Worm (Caenorhabditis elegans): Measurements from ENCODE around the gene C48D1.9.

The C48D1.9 gene

DNA sequence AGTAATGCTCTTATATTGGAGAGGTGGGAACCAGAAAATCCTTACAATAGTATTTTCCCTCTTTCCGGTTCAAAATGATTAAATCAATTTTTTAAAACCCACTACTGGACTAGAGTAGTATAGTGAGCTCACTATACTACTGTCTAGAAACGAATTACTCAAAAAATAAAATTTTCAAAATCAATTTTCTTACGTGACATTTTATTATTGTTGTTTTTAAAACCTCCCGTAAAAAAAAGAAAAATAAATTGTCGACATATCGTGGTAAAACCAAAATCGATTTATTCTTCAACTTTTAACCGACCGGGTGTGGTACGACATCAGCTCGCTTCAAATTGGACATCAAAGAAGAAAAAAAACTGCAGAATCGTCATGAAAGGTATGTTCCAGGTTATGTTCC, 20.0 kb downstream of the C48D1.9 start, which contains the start of gene F58D2.2:
Gene F58D2.2, plus strand, starts transcription at position 301 of the 400 bp plus-strand sequence.
- TF ChIP-seq unc-62 (GFP tag; optimal IDR thresholded peaks at IDR 0.05) = no peak
- no peak for TF ChIP-seq snpc-4 (tag; optimal IDR thresholded peaks at IDR 0.05)
- TF ChIP-seq zag-1 (tag; optimal IDR thresholded peaks at IDR 0.05) = no peak
- TF ChIP-seq C34F6.9 (tag; optimal IDR thresholded peaks at IDR 0.05) = no peak
- TF ChIP-seq crh-2 (tag; optimal IDR thresholded peaks at IDR 0.05) = no peak
- no peak for TF ChIP-seq lin-39 (tag; optimal IDR thresholded peaks at IDR 0.05)
- no peak for TF ChIP-seq dmd-4 (tag; optimal IDR thresholded peaks at IDR 0.05)
- TF ChIP-seq mab-5 (tag; optimal IDR thresholded peaks at IDR 0.05) = no peak
- TF ChIP-seq lin-11 (tag; optimal IDR thresholded peaks at IDR 0.05) = no peak
- TF ChIP-seq ama-1 (optimal IDR thresholded peaks at IDR 0.05) = no peak

DNA sequence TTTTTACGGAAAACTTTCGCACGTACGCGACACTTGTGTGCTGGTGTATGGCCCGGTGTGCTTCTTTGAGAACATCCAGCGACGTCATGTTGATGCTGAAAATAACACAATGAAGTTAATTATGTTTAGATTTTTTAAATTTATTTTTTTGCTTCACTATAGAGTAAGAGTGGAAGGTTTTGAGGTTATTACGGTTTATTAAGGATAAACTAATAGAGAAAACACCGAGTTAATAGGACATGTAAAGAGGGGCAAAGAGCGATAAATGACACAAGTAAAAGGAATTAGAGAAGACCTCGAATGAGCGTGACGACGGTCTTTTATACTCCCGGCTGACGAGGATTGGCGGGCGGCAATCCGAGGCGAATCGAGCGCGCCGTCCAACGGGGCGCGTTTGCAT, 20.5 kb downstream of the C48D1.9 start, which contains the start of gene F58D2.4:
Gene F58D2.4, minus strand, starts transcription at position 101 of the 400 bp plus-strand sequence.
- TF ChIP-seq nhr-10 (tag; optimal IDR thresholded peaks at IDR 0.05) (no peak), mbf-1 (tag; optimal IDR thresholded peaks at IDR 0.05) (no peak), ZK546.5 (tag; optimal IDR thresholded peaks at IDR 0.05) (no peak), sem-4 (tag; optimal IDR thresholded peaks at IDR 0.05) (no peak), mab-5 (tag; optimal IDR thresholded peaks at IDR 0.05) (no peak), Y55F3AM.14 (GFP tag; optimal IDR thresholded peaks at IDR 0.05) (no peak), nhr-6 (tag; optimal IDR thresholded peaks at IDR 0.05) (no peak), ztf-11 (tag; optimal IDR thresholded peaks at IDR 0.05) (no peak), F13H6.1 (tag; optimal IDR thresholded peaks at IDR 0.05) (no peak), snpc-4 (tag; optimal IDR thresholded peaks at IDR 0.05) (no peak), lin-13 (GFP tag; optimal IDR thresholded peaks at IDR 0.05) (no peak), peb-1 (tag; optimal IDR thresholded peaks at IDR 0.05) (no peak)

DNA sequence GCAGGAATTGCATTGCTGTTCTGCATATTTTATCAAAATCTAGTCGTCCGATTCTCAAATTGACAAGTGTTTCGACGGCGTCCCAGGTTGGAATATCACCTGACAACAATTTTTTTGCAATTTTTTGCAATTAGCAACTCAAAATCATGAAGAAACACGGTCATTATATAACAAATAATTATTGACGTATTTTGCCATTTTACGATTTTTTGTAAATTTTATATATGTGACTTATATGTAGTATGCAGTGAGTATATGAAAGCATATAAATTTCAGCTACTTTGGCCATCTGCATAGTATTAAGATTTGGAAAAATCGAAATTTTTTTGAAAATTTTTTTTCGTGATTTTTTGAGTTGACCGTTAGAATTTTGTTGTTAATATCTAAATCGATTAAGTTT, 28.7 kb downstream of the C48D1.9 start, which contains the start of gene F58D2.3:
Gene F58D2.3, minus strand, starts transcription at position 101 of the 400 bp plus-strand sequence.
- no peak for TF ChIP-seq blmp-1 (tag; optimal IDR thresholded peaks at IDR 0.05; ENCODE audit: insufficient read depth)
- TF ChIP-seq zag-1 (tag; optimal IDR thresholded peaks at IDR 0.05) = no peak
- TF ChIP-seq R02D3.7 (tag; optimal IDR thresholded peaks at IDR 0.05) = no peak
- no peak for TF ChIP-seq nhr-77 (tag; optimal IDR thresholded peaks at IDR 0.05)

DNA sequence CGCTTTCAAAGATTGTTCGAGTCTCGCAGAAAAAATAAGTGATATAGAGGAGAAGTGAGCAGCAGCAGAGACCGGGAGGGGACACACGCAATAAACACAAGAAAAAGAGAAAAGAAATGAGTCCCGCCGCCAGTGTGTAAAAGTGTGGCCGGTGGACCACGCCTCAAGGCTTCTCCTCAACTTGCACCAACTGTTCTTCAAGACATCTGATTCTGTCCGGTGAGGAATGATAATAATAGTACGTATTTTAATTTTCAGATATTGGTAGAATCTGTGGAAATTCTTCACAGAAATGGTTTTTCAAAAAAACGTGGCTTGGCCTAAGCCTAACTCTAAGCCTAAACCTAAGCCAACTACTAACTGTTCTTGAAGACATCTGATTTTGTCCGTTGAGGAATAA, 30.2 kb downstream of the C48D1.9 start, which contains the start of gene lev-1:
Gene lev-1, minus strand, starts transcription at position 101 of the 400 bp plus-strand sequence.
- no peak for TF ChIP-seq egl-27 (tag; optimal IDR thresholded peaks at IDR 0.05)
- no peak for TF ChIP-seq C34F6.9 (tag; optimal IDR thresholded peaks at IDR 0.05)
- TF ChIP-seq dmd-4 (tag; optimal IDR thresholded peaks at IDR 0.05) = no peak
- peak; percentile 31 for TF ChIP-seq nhr-129 (tag; optimal IDR thresholded peaks at IDR 0.05)
- TF ChIP-seq mbf-1 (tag; optimal IDR thresholded peaks at IDR 0.05) = no peak
- TF ChIP-seq nhr-11 (tag; optimal IDR thresholded peaks at IDR 0.05) = no peak

DNA sequence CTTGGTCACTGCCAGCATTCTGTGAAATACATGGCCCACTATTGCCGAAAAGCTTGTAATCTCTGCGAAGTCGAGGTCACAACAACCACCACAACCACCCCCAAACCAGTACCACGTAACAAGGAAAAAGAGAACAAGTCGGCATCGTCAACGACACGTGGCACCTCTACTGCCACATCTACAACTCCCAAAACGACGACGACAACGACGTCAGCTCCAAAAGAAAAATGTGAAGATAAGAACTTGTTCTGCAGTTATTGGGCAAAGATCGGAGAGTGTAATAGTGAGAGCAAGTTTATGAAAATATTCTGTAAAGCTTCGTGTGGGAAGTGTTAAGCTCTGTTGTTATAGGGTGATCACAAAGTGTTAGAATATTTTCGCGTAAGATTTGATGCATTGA, 36.1 kb downstream of the C48D1.9 start:
- no peak for TF ChIP-seq lin-13 (GFP tag; optimal IDR thresholded peaks at IDR 0.05)
- TF ChIP-seq zag-1 (tag; optimal IDR thresholded peaks at IDR 0.05) = no peak
- TF ChIP-seq nhr-10 (tag; optimal IDR thresholded peaks at IDR 0.05) = no peak

DNA sequence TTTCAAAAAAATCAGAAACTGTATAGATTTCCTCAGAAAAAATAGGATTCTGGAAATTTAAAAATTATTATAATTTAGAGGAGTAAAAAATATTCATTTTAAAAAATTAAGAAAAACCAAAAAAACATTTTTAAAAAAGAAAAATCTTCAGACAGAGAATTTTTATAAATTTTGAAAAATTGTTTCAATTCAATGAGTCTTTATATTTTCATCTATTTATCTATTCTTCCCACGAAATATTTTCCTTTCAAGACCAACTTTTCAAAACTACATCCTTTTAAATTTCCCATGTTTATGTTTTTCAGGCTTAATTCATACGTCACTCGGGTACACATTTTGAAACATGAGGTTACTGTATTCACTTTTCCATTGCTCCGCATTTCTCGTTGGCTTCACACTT, 39.2 kb downstream of the C48D1.9 start, which contains the start of gene nas-14:
Gene nas-14, plus strand, starts transcription at position 301 of the 400 bp plus-strand sequence.
- TF ChIP-seq sma-3 (GFP tag; optimal IDR thresholded peaks at IDR 0.05) (no peak), F13H6.1 (tag; optimal IDR thresholded peaks at IDR 0.05) (no peak), zag-1 (tag; optimal IDR thresholded peaks at IDR 0.05) (no peak), lin-11 (tag; optimal IDR thresholded peaks at IDR 0.05) (no peak), nhr-237 (tag; optimal IDR thresholded peaks at IDR 0.05) (no peak)

DNA sequence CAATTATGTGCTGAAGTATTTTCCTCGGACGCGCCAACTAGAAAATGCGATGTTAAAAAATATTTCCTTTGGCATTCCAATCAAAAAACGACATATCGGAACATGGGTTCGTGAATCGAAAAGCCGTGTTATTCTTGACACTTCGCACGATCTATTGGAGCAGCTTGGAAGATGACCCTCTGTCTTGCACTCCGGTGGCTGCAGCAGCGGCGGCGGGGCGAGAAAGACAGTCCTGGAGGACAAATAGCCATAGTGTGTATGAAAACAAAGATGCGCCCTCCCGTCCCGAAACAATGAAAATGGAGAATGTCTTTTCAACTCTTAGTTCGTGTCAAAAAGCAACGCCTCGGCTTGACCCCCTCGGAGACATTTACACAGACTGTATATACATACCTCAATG, 41.9 kb downstream of the C48D1.9 start:
- TF ChIP-seq ztf-11 (tag; optimal IDR thresholded peaks at IDR 0.05) = no peak
- TF ChIP-seq sma-3 (GFP tag; optimal IDR thresholded peaks at IDR 0.05) = no peak
- no peak for TF ChIP-seq sem-4 (tag; optimal IDR thresholded peaks at IDR 0.05)
- TF ChIP-seq nhr-11 (tag; optimal IDR thresholded peaks at IDR 0.05) = no peak
- no peak for TF ChIP-seq dmd-4 (tag; optimal IDR thresholded peaks at IDR 0.05)
- no peak for TF ChIP-seq crh-2 (tag; optimal IDR thresholded peaks at IDR 0.05)
- no peak for TF ChIP-seq peb-1 (tag; optimal IDR thresholded peaks at IDR 0.05)
- TF ChIP-seq ama-1 (optimal IDR thresholded peaks at IDR 0.05) = no peak
